Fruit fly (Drosophila melanogaster) whole organism, embryonic: ENCODE data around the gene CG13248.

Experiments used
- Antp ChIP-seq: fragments of 200-800 bp; sonication (Bioruptor generic); optimal IDR thresholded peaks from 3 replicates; lab custom pipeline; 2016; ENCODE audit warnings: missing biosample characterization, missing genetic modification characterization
- CG10147 ChIP-seq: fragments of 200-800 bp; sonication (Bioruptor generic); optimal IDR thresholded peaks from 2 replicates; lab custom pipeline; 2019; ENCODE audit warnings: missing biosample characterization, mild to moderate bottlenecking, missing genetic modification characterization, moderate library complexity
- CG11723 ChIP-seq: fragments of 200-800 bp; sonication (Bioruptor generic); optimal IDR thresholded peaks from 2 replicates; lab custom pipeline; 2017; ENCODE audit warnings: missing biosample characterization, mild to moderate bottlenecking, missing genetic modification characterization
- CG12391 ChIP-seq: fragments of 200-800 bp; sonication (Bioruptor generic); optimal IDR thresholded peaks from 3 replicates; lab custom pipeline; 2018; ENCODE audit warnings: missing biosample characterization, mild to moderate bottlenecking, missing genetic modification characterization, moderate library complexity
- CG13296 ChIP-seq: fragments of 200-800 bp; sonication (Bioruptor generic); optimal IDR thresholded peaks from 3 replicates; lab custom pipeline; 2018; ENCODE audit warnings: missing biosample characterization, mild to moderate bottlenecking, missing genetic modification characterization
- CG14014 ChIP-seq: fragments of 200-800 bp; sonication (Bioruptor generic); IDR thresholded peaks from 2 replicates; pipeline ENCODE4 v1.3.6; 2022; ENCODE audit warnings: missing biosample characterization, missing genetic modification characterization
- CG15073 ChIP-seq: fragments of 200-800 bp; sonication (Bioruptor generic); optimal IDR thresholded peaks from 2 replicates; lab custom pipeline; 2016; ENCODE audit warnings: missing biosample characterization, missing genetic modification characterization
- CG15514 ChIP-seq: fragments of 200-800 bp; sonication (Bioruptor generic); optimal IDR thresholded peaks from 3 replicates; lab custom pipeline; 2017; ENCODE audit warnings: missing biosample characterization, missing genetic modification characterization, mild to moderate bottlenecking, moderate library complexity, missing genetic modification reagents
- CG17359 ChIP-seq: fragments of 200-800 bp; sonication (Bioruptor generic); optimal IDR thresholded peaks from 3 replicates; lab custom pipeline; 2018; ENCODE audit warnings: missing biosample characterization, mild to moderate bottlenecking, missing genetic modification characterization, moderate library complexity
- CG17385 ChIP-seq: fragments of 200-800 bp; sonication (Bioruptor generic); optimal IDR thresholded peaks from 3 replicates; lab custom pipeline; 2018; ENCODE audit warnings: missing biosample characterization, mild to moderate bottlenecking, missing genetic modification characterization
- CG17612 ChIP-seq: fragments of 200-800 bp; sonication (Bioruptor generic); IDR thresholded peaks from 2 replicates; pipeline ENCODE4 v1.3.6; 2022; ENCODE audit warnings: missing biosample characterization, missing genetic modification characterization
- CG17802 ChIP-seq: fragments of 200-800 bp; sonication (Bioruptor generic); optimal IDR thresholded peaks from 2 replicates; lab custom pipeline; 2018; ENCODE audit warnings: missing biosample characterization, mild to moderate bottlenecking, missing genetic modification characterization, moderate library complexity
- CG2712 ChIP-seq: fragments of 200-800 bp; optimal IDR thresholded peaks from 3 replicates; lab custom pipeline; 2019; ENCODE audit warnings: missing biosample characterization, mild to moderate bottlenecking, missing genetic modification characterization, moderate library complexity
- CG32532 ChIP-seq: fragments of 200-800 bp; sonication (Bioruptor generic); IDR thresholded peaks from 2 replicates; pipeline ENCODE4 v1.3.6; 2022; ENCODE audit warnings: missing biosample characterization, missing genetic modification characterization
- CG4282 ChIP-seq: fragments of 200-800 bp; sonication (Bioruptor generic); optimal IDR thresholded peaks from 2 replicates; lab custom pipeline; 2016; ENCODE audit warnings: missing biosample characterization, missing genetic modification characterization
- CG4328 ChIP-seq: fragments of 200-800 bp; sonication (Bioruptor generic); optimal IDR thresholded peaks from 3 replicates; lab custom pipeline; 2017; ENCODE audit warnings: missing biosample characterization, missing genetic modification reagents, missing genetic modification characterization
- CG7963 ChIP-seq: fragments of 200-800 bp; sonication (Bioruptor generic); IDR thresholded peaks from 3 replicates; pipeline ENCODE4 v1.3.6; 2022; ENCODE audit warnings: missing biosample characterization, missing genetic modification characterization; ENCODE audit not compliant: partially characterized antibody
- CG8359 ChIP-seq: fragments of 200-800 bp; sonication (Bioruptor generic); optimal IDR thresholded peaks from 2 replicates; lab custom pipeline; 2017; ENCODE audit warnings: missing biosample characterization, mild to moderate bottlenecking, missing genetic modification characterization, borderline replicate concordance
- CG9932 ChIP-seq: fragments of 200-800 bp; sonication (Bioruptor generic); IDR thresholded peaks from 2 replicates; pipeline ENCODE4 v1.3.6; 2022; ENCODE audit warnings: missing biosample characterization, missing genetic modification characterization
- CTCF ChIP-seq: fragments of 200-800 bp; sonication (Bioruptor generic); optimal IDR thresholded peaks from 2 replicates; lab custom pipeline; 2017; ENCODE audit warnings: missing biosample characterization, mild to moderate bottlenecking, missing genetic modification characterization, moderate library complexity
- D19A ChIP-seq: fragments of 200-800 bp; optimal IDR thresholded peaks from 3 replicates; lab custom pipeline; 2019; ENCODE audit warnings: missing biosample characterization, mild to moderate bottlenecking, missing genetic modification characterization, moderate library complexity
- D19B ChIP-seq: fragments of 200-800 bp; sonication (Bioruptor generic); optimal IDR thresholded peaks from 2 replicates; lab custom pipeline; 2017; ENCODE audit warnings: missing biosample characterization, mild to moderate bottlenecking, missing genetic modification characterization
- Dad ChIP-seq: fragments of 200-800 bp; sonication (Bioruptor generic); optimal IDR thresholded peaks from 3 replicates; lab custom pipeline; 2016; ENCODE audit warnings: missing biosample characterization, missing genetic modification characterization
- Dbx ChIP-seq: fragments of 200-800 bp; sonication (Bioruptor generic); IDR thresholded peaks from 3 replicates; pipeline ENCODE4 v1.3.6; 2022; ENCODE audit warnings: missing biosample characterization, missing genetic modification characterization
- HLH4C ChIP-seq: fragments of 200-800 bp; sonication (Bioruptor generic); IDR thresholded peaks from 3 replicates; pipeline ENCODE4 v1.3.6; 2022; ENCODE audit warnings: missing biosample characterization, missing genetic modification characterization; ENCODE audit not compliant: partially characterized antibody
- HLHmδ ChIP-seq: fragments of 200-800 bp; sonication (Bioruptor generic); optimal IDR thresholded peaks from 2 replicates; lab custom pipeline; 2018; ENCODE audit warnings: missing biosample characterization, mild to moderate bottlenecking, missing genetic modification characterization, moderate library complexity
- Hr39 ChIP-seq: fragments of >200 bp; optimal IDR thresholded peaks from 2 replicates; lab custom pipeline; 2017
- MBD-R2 ChIP-seq: fragments of 200-800 bp; sonication (Bioruptor generic); IDR thresholded peaks from 2 replicates; pipeline ENCODE4 v1.3.6; 2022; ENCODE audit warnings: missing biosample characterization, missing genetic modification characterization
- NFAT ChIP-seq: fragments of 200-800 bp; sonication (Bioruptor generic); IDR thresholded peaks from 2 replicates; pipeline ENCODE4 v1.3.6; 2022; ENCODE audit warnings: missing biosample characterization, missing genetic modification characterization
- PHDP ChIP-seq: fragments of 200-800 bp; sonication (Bioruptor generic); optimal IDR thresholded peaks from 3 replicates; lab custom pipeline; 2018; ENCODE audit warnings: missing biosample characterization, mild to moderate bottlenecking, missing genetic modification characterization, moderate library complexity
- Pdp1 ChIP-seq, 2 experiments: fragments of 200-800 bp; sonication (Bioruptor generic); optimal IDR thresholded peaks; 3 replicates each; lab custom pipeline; 2016; ENCODE audit warnings: missing biosample characterization in 2 of 2, missing genetic modification characterization in 2 of 2, mild to moderate bottlenecking in 1 of 2, moderate library complexity in 1 of 2
- Spps ChIP-seq: fragments of 200-800 bp; sonication (Bioruptor generic); optimal IDR thresholded peaks from 2 replicates; lab custom pipeline; 2018; ENCODE audit warnings: missing biosample characterization, mild to moderate bottlenecking, missing genetic modification characterization
- TFAM ChIP-seq: fragments of 200-800 bp; sonication (Bioruptor generic); optimal IDR thresholded peaks from 2 replicates; lab custom pipeline; 2017; ENCODE audit warnings: missing biosample characterization, missing genetic modification characterization, inconsistent platforms
- bcd ChIP-seq: fragments of 200-800 bp; sonication (Bioruptor generic); optimal IDR thresholded peaks from 2 replicates; lab custom pipeline; 2017; ENCODE audit warnings: missing biosample characterization, mild to moderate bottlenecking, missing genetic modification characterization
- cas ChIP-seq: fragments of 200-800 bp; sonication (Bioruptor generic); IDR thresholded peaks from 2 replicates; pipeline ENCODE4 v1.3.6; 2022; ENCODE audit warnings: missing biosample characterization, missing genetic modification characterization
- cato ChIP-seq: fragments of 200-800 bp; sonication (Bioruptor generic); optimal IDR thresholded peaks from 2 replicates; lab custom pipeline; 2016; ENCODE audit warnings: missing biosample characterization, missing genetic modification characterization, borderline replicate concordance
- chm ChIP-seq: fragments of 200-800 bp; sonication (Bioruptor generic); IDR thresholded peaks from 2 replicates; pipeline ENCODE4 v1.3.6; 2022; ENCODE audit warnings: missing biosample characterization, missing genetic modification characterization
- cwo ChIP-seq: fragments of 200-800 bp; sonication (Bioruptor generic); optimal IDR thresholded peaks from 3 replicates; lab custom pipeline; 2017; ENCODE audit warnings: missing biosample characterization, missing genetic modification characterization, mild to moderate bottlenecking, moderate library complexity, missing genetic modification reagents
- da ChIP-seq: fragments of 200-800 bp; sonication (Bioruptor generic); optimal IDR thresholded peaks from 2 replicates; lab custom pipeline; 2016; ENCODE audit warnings: missing biosample characterization, missing genetic modification characterization
- dimm ChIP-seq: fragments of 200-800 bp; sonication (Bioruptor generic); IDR thresholded peaks from 2 replicates; pipeline ENCODE4 v1.3.6; 2022; ENCODE audit warnings: missing biosample characterization, missing genetic modification characterization
- h ChIP-seq: fragments of >200 bp; optimal IDR thresholded peaks from 2 replicates; lab custom pipeline; 2017
- hbn ChIP-seq: fragments of 200-800 bp; sonication (Bioruptor generic); IDR thresholded peaks from 2 replicates; pipeline ENCODE4 v1.3.6; 2022; ENCODE audit warnings: missing biosample characterization, missing genetic modification characterization; ENCODE audit not compliant: partially characterized antibody
- lov ChIP-seq, 2 experiments: fragments of 200-800 bp in 1 of 2; fragments of >200 bp in 1 of 2; sonication (Bioruptor generic) in 1 of 2; IDR thresholded peaks in 1 of 2; optimal IDR thresholded peaks in 1 of 2; 2 replicates in 1 of 2; 3 replicates in 1 of 2; pipeline versions ENCODE4 v1.3.6 to Lab custom; 2017 to 2022; ENCODE audit warnings: missing biosample characterization in 1 of 2, missing genetic modification characterization in 1 of 2
- nmo ChIP-seq: fragments of 200-800 bp; sonication (Bioruptor generic); optimal IDR thresholded peaks from 2 replicates; lab custom pipeline; 2018; ENCODE audit warnings: missing biosample characterization, mild to moderate bottlenecking, missing genetic modification characterization, moderate library complexity
- pb ChIP-seq: fragments of 200-800 bp; sonication (Bioruptor generic); optimal IDR thresholded peaks from 3 replicates; lab custom pipeline; 2016; ENCODE audit warnings: missing biosample characterization, missing genetic modification characterization
- sima ChIP-seq: fragments of 200-800 bp; sonication (Bioruptor generic); optimal IDR thresholded peaks from 2 replicates; lab custom pipeline; 2016; ENCODE audit warnings: missing biosample characterization, missing genetic modification characterization
- slbo ChIP-seq: fragments of 200-800 bp; sonication (Bioruptor generic); IDR thresholded peaks from 2 replicates; pipeline ENCODE4 v1.3.6; 2022; ENCODE audit warnings: missing biosample characterization, missing genetic modification characterization
- stc ChIP-seq: fragments of 200-800 bp; sonication (Bioruptor generic); IDR thresholded peaks from 2 replicates; pipeline ENCODE4 v1.3.6; 2022; ENCODE audit warnings: missing biosample characterization, missing genetic modification characterization
- toy ChIP-seq: fragments of 200-800 bp; sonication (Bioruptor generic); IDR thresholded peaks from 2 replicates; pipeline ENCODE4 v1.3.6; 2022; ENCODE audit warnings: missing biosample characterization, missing genetic modification characterization

CG13248 gene

dm6 chr3L:20401026-20401912 lies 9.1 kb downstream of the CG13248 start, which contains the start of gene trbl (continued):
- TF ChIP-seq D19A (peak; percentile 26), CG17802 (tag; lab: Kevin White, UChicago) (no peak), CG2712 (tag; lab: Kevin White, UChicago) (peak; percentile 36), CTCF (GFP tag; lab: Kevin White, UChicago) (peak; percentile 36), Pdp1 (GFP tag; optimal IDR thresholded peaks at IDR 0.05; lab: Kevin White, UChicago) (no peak), CG8359 (no peak), CG15073 (peak; percentile 92), NFAT (no peak), CG17612 (GFP tag; lab: Robert Waterston, UW) (no peak), TFAM (no peak), CG7963 (GFP tag; lab: Robert Waterston, UW) (peak; percentile 80; the same call in 2 of the 3 replicates), sima (GFP tag; lab: Kevin White, UChicago) (no peak), h (no peak), cato (GFP tag; lab: Kevin White, UChicago) (no peak), CG10147 (GFP tag; lab: Kevin White, UChicago) (no peak), CG13296 (GFP tag; lab: Kevin White, UChicago) (peak; percentile 53), PHDP (tag; lab: Kevin White, UChicago) (peak; percentile 27), nmo (GFP tag; lab: Kevin White, UChicago) (peak; percentile 82), CG17385 (peak; percentile 91), MBD-R2 (peak; percentile 23; the same call in 1 of the 2 replicates), pb (GFP tag; lab: Kevin White, UChicago) (no peak), Spps (tag; lab: Kevin White, UChicago) (no peak), CG11723 (GFP tag; lab: Kevin White, UChicago) (peak; percentile 25), HLH4C (GFP tag; lab: Robert Waterston, UW) (peak; percentile 73), Dbx (GFP tag; lab: Robert Waterston, UW) (peak; percentile 58; the same call in 2 of the 3 replicates), slbo (GFP tag; lab: Robert Waterston, UW) (no peak), D19B (GFP tag; lab: Kevin White, UChicago) (no peak), CG17359 (tag; lab: Kevin White, UChicago) (no peak), lov (optimal IDR thresholded peaks at IDR 0.05; lab: Kevin White, UChicago) (no peak), lov (GFP tag; IDR thresholded peaks at IDR 0.05; lab: Robert Waterston, UW) (0 out of 3 replicates have a peak, but pooled peaks have one; percentile 66), CG9932 (no peak), CG32532 (GFP tag; lab: Robert Waterston, UW) (peak; percentile 61; the same call in 1 of the 2 replicates), CG15514 (GFP tag; lab: Kevin White, UChicago) (peak; percentile 68), Antp (GFP tag; lab: Kevin White, UChicago) (no peak), da (GFP tag; lab: Kevin White, UChicago) (no peak), cwo (GFP tag; lab: Kevin White, UChicago) (no peak), bcd (GFP tag; lab: Kevin White, UChicago) (no peak), HLHmδ (GFP tag; lab: Kevin White, UChicago) (peak; percentile 60), CG4282 (no peak), stc (peak; percentile 37; the same call in 1 of the 2 replicates), hbn (GFP tag; lab: Robert Waterston, UW) (peak; percentile 50), CG4328 (GFP tag; lab: Kevin White, UChicago) (no peak), CG14014 (GFP tag; lab: Robert Waterston, UW) (no peak), cas (no peak), CG12391 (tag; lab: Kevin White, UChicago) (no peak), dimm (GFP tag; lab: Robert Waterston, UW) (no peak), chm (GFP tag; lab: Robert Waterston, UW) (peak; percentile 85), toy (no peak), Dad (no peak), Hr39 (lab: Kevin White, UChicago) (no peak)
